Fruit fly (Drosophila melanogaster) whole organism, pupa: ENCODE results near the gene CG9586.
A peak's percentile ranks its signal among the peaks of the same experiment; 100 is the strongest.

ENCODE experiments used
- CG10348 ChIP-seq: fragments of 200-800 bp; sonication (Bioruptor generic); IDR thresholded peaks from 2 replicates; pipeline ENCODE4 v1.3.6; 2022; ENCODE audit warnings: missing biosample characterization, missing genetic modification characterization
- CG12605 ChIP-seq: fragments of 200-800 bp; sonication (Bioruptor generic); IDR thresholded peaks from 2 replicates; pipeline ENCODE4 v1.3.6; 2022; ENCODE audit warnings: missing biosample characterization, missing genetic modification characterization
- CG13204 ChIP-seq: fragments of 200-800 bp; sonication (Bioruptor generic); optimal IDR thresholded peaks from 2 replicates; lab custom pipeline; 2018; ENCODE audit warnings: missing biosample characterization, mild to moderate bottlenecking, missing genetic modification characterization, moderate library complexity
- CG14655 ChIP-seq: fragments of 200-800 bp; sonication (Bioruptor generic); optimal IDR thresholded peaks from 3 replicates; lab custom pipeline; 2017; ENCODE audit warnings: mild to moderate bottlenecking, missing biosample characterization, missing genetic modification reagents, missing genetic modification characterization
- CG15710 ChIP-seq: fragments of 200-800 bp; sonication (Bioruptor generic); optimal IDR thresholded peaks from 2 replicates; lab custom pipeline; 2018; ENCODE audit warnings: missing biosample characterization, mild to moderate bottlenecking, missing genetic modification characterization, moderate library complexity
- CG17806 ChIP-seq: fragments of 200-800 bp; sonication (Bioruptor generic); optimal IDR thresholded peaks from 2 replicates; lab custom pipeline; 2018; ENCODE audit warnings: missing biosample characterization, mild to moderate bottlenecking, missing genetic modification characterization, moderate library complexity
- CG32121 ChIP-seq: fragments of 200-800 bp; sonication (Bioruptor generic); IDR thresholded peaks from 2 replicates; pipeline ENCODE4 v1.3.6; 2022; ENCODE audit warnings: missing biosample characterization, missing genetic modification characterization
- CG34367 ChIP-seq: fragments of 200-800 bp; sonication (Bioruptor generic); optimal IDR thresholded peaks from 2 replicates; lab custom pipeline; 2018; ENCODE audit warnings: missing biosample characterization, mild to moderate bottlenecking, missing genetic modification characterization
- CG4496 ChIP-seq: fragments of 200-800 bp; sonication (Bioruptor generic); IDR thresholded peaks from 3 replicates; pipeline ENCODE4 v1.3.6; 2022; ENCODE audit warnings: missing biosample characterization, missing genetic modification characterization
- CG8159 ChIP-seq: fragments of 200-800 bp; sonication (Bioruptor generic); optimal IDR thresholded peaks from 3 replicates; lab custom pipeline; 2018; ENCODE audit warnings: missing biosample characterization, mild to moderate bottlenecking, missing genetic modification characterization, moderate library complexity
- CG8301 ChIP-seq: fragments of 200-800 bp; sonication (Bioruptor generic); optimal IDR thresholded peaks from 2 replicates; lab custom pipeline; 2018; ENCODE audit warnings: missing biosample characterization, mild to moderate bottlenecking, missing genetic modification characterization
- CG9948 ChIP-seq: fragments of 200-800 bp; sonication (Bioruptor generic); optimal IDR thresholded peaks from 2 replicates; lab custom pipeline; 2018; ENCODE audit warnings: missing biosample characterization, mild to moderate bottlenecking, missing genetic modification characterization, moderate library complexity
- D1 ChIP-seq: fragments of 200-800 bp; sonication (Bioruptor generic); optimal IDR thresholded peaks from 2 replicates; lab custom pipeline; 2018; ENCODE audit warnings: missing biosample characterization, mild to moderate bottlenecking, missing genetic modification characterization, moderate library complexity
- EcR ChIP-seq: fragments of 200-800 bp; sonication (Bioruptor generic); optimal IDR thresholded peaks from 3 replicates; lab custom pipeline; 2019; ENCODE audit warnings: missing biosample characterization, missing genetic modification characterization, mild to moderate bottlenecking, moderate library complexity, missing genetic modification reagents
- Ets98B ChIP-seq: fragments of 200-800 bp; sonication (Bioruptor generic); IDR thresholded peaks from 2 replicates; pipeline ENCODE4 v1.3.6; 2022; ENCODE audit warnings: missing biosample characterization, missing genetic modification characterization
- Pif1A ChIP-seq: fragments of 200-800 bp; sonication (Bioruptor generic); optimal IDR thresholded peaks from 3 replicates; lab custom pipeline; 2016; ENCODE audit warnings: missing biosample characterization, missing genetic modification characterization
- Pif1B ChIP-seq: fragments of 200-800 bp; sonication (Bioruptor generic); optimal IDR thresholded peaks from 3 replicates; lab custom pipeline; 2016; ENCODE audit warnings: missing biosample characterization, missing genetic modification characterization
- Snoo ChIP-seq: fragments of 200-800 bp; sonication (Bioruptor generic); optimal IDR thresholded peaks from 3 replicates; lab custom pipeline; 2017; ENCODE audit warnings: missing biosample characterization, mild to moderate bottlenecking, missing genetic modification characterization, inconsistent platforms
- fd96Ca ChIP-seq: fragments of 200-800 bp; sonication (Bioruptor generic); IDR thresholded peaks from 3 replicates; pipeline ENCODE4 v1.3.6; 2022; ENCODE audit warnings: missing biosample characterization, missing genetic modification characterization
- gl ChIP-seq: fragments of 200-800 bp; sonication (Bioruptor generic); optimal IDR thresholded peaks from 2 replicates; lab custom pipeline; 2018; ENCODE audit warnings: missing biosample characterization, mild to moderate bottlenecking, missing genetic modification characterization
- rn ChIP-seq: fragments of 200-800 bp; sonication (Bioruptor generic); IDR thresholded peaks from 2 replicates; pipeline ENCODE4 v1.3.6; 2022; ENCODE audit warnings: missing biosample characterization, missing genetic modification characterization

CG9586 gene

dm6 chr2L:9207133-9207532, 40.8 kb upstream of the CG9586 start:
- peak; percentile 87; the same call in 2 of the 3 replicates for TF ChIP-seq CG4496 (GFP tag; lab: Robert Waterston, UW)
- peak; percentile 64 for TF ChIP-seq CG8159 (tag; lab: Kevin White, UChicago)
- no peak for TF ChIP-seq D1 (tag; lab: Kevin White, UChicago)
- TF ChIP-seq CG10348 (GFP tag; lab: Robert Waterston, UW) = peak; percentile 74; the same call in 1 of the 2 replicates
- peak; percentile 71 for TF ChIP-seq Pif1B (GFP tag; lab: Kevin White, UChicago)
- peak; percentile 79 for TF ChIP-seq CG9948
- TF ChIP-seq EcR = no peak
- peak; percentile 56 for TF ChIP-seq Pif1A (GFP tag; lab: Kevin White, UChicago)
- TF ChIP-seq CG8301 (tag; lab: Kevin White, UChicago) = peak; percentile 91
- TF ChIP-seq rn (GFP tag; lab: Robert Waterston, UW) = peak; percentile 45
- TF ChIP-seq CG14655 (GFP tag; lab: Kevin White, UChicago) = peak; percentile 94
- TF ChIP-seq CG32121 (GFP tag; lab: Robert Waterston, UW) = peak; percentile 87
- peak; percentile 9 for TF ChIP-seq CG15710 (tag; lab: Kevin White, UChicago)
- peak; percentile 77 for TF ChIP-seq CG12605 (GFP tag; lab: Robert Waterston, UW)
- TF ChIP-seq Ets98B (GFP tag; lab: Robert Waterston, UW) = peak; percentile 77
- peak; percentile 4 for TF ChIP-seq CG34367 (tag; lab: Kevin White, UChicago)
- peak; percentile 59 for TF ChIP-seq CG17806 (tag; lab: Kevin White, UChicago)
- TF ChIP-seq CG13204 (GFP tag; lab: Kevin White, UChicago) = no peak
- no peak; the same call in 2 of the 3 replicates for TF ChIP-seq fd96Ca
- peak; percentile 5 for TF ChIP-seq Snoo (tag; lab: Kevin White, UChicago)
- no peak for TF ChIP-seq gl (tag; lab: Kevin White, UChicago)

DNA sequence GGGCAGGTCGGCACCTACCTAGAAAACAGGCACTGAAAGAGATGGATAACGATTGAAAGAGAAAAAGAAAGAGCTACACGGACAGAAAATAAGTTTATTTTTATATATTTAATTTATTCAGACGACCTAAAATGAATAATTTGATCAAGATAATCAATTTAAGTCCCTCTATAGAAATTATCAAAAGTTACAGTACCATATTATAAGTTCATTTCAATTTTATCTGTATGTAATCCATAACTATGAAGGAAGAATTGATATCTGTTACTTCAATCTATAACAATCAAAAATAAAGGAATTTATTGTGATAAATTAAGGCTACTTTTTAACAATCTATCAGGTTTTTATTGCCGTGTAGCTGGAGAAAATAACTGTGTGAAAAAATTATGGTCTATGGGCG, 40.1 kb upstream of the CG9586 start:
- no peak for TF ChIP-seq Snoo (tag; lab: Kevin White, UChicago)
- peak; percentile 5 for TF ChIP-seq D1 (tag; lab: Kevin White, UChicago)
- no peak for TF ChIP-seq fd96Ca
- peak; percentile 48 for TF ChIP-seq CG15710 (tag; lab: Kevin White, UChicago)
- TF ChIP-seq CG12605 (GFP tag; lab: Robert Waterston, UW) = peak; percentile 62
- peak; percentile 14 for TF ChIP-seq CG34367 (tag; lab: Kevin White, UChicago)
- peak; percentile 74 for TF ChIP-seq CG4496 (GFP tag; lab: Robert Waterston, UW)
- TF ChIP-seq rn (GFP tag; lab: Robert Waterston, UW) = peak; percentile 77
- no peak for TF ChIP-seq Pif1B (GFP tag; lab: Kevin White, UChicago)
- peak; percentile 73 for TF ChIP-seq CG17806 (tag; lab: Kevin White, UChicago)
- peak; percentile 52 for TF ChIP-seq Ets98B (GFP tag; lab: Robert Waterston, UW)
- peak; percentile 81 for TF ChIP-seq CG9948
- TF ChIP-seq CG10348 (GFP tag; lab: Robert Waterston, UW) = no peak
- peak; percentile 88 for TF ChIP-seq CG8301 (tag; lab: Kevin White, UChicago)
- TF ChIP-seq CG8159 (tag; lab: Kevin White, UChicago) = peak; percentile 73
- peak; percentile 88 for TF ChIP-seq CG14655 (GFP tag; lab: Kevin White, UChicago)
- TF ChIP-seq CG32121 (GFP tag; lab: Robert Waterston, UW) = peak; percentile 84
- no peak for TF ChIP-seq EcR
- TF ChIP-seq Pif1A (GFP tag; lab: Kevin White, UChicago) = peak; percentile 9
- no peak for TF ChIP-seq CG13204 (GFP tag; lab: Kevin White, UChicago)

- TF ChIP-seq EcR = peak; percentile 96
- peak; percentile 57 for TF ChIP-seq CG8159 (tag; lab: Kevin White, UChicago)
- peak; percentile 46 for TF ChIP-seq CG34367 (tag; lab: Kevin White, UChicago)
- TF ChIP-seq fd96Ca = peak; percentile 95
- peak; percentile 83 for TF ChIP-seq gl (tag; lab: Kevin White, UChicago)
- TF ChIP-seq CG4496 (GFP tag; lab: Robert Waterston, UW) = peak; percentile 84
- TF ChIP-seq CG9948 = peak; percentile 15
- peak; percentile 40 for TF ChIP-seq CG8301 (tag; lab: Kevin White, UChicago)
- TF ChIP-seq CG17806 (tag; lab: Kevin White, UChicago) = no peak
- peak; percentile 95 for TF ChIP-seq CG32121 (GFP tag; lab: Robert Waterston, UW)
- TF ChIP-seq CG13204 (GFP tag; lab: Kevin White, UChicago) = peak; percentile 79
- no peak for TF ChIP-seq CG10348 (GFP tag; lab: Robert Waterston, UW)
- TF ChIP-seq CG15710 (tag; lab: Kevin White, UChicago) = peak; percentile 58
- TF ChIP-seq Pif1A (GFP tag; lab: Kevin White, UChicago) = peak; percentile 55
- peak; percentile 53 for TF ChIP-seq Snoo (tag; lab: Kevin White, UChicago)
- TF ChIP-seq Ets98B (GFP tag; lab: Robert Waterston, UW) = peak; percentile 97
- no peak for TF ChIP-seq D1 (tag; lab: Kevin White, UChicago)
- TF ChIP-seq CG12605 (GFP tag; lab: Robert Waterston, UW) = peak; percentile 95
- TF ChIP-seq Pif1B (GFP tag; lab: Kevin White, UChicago) = peak; percentile 72
- TF ChIP-seq CG14655 (GFP tag; lab: Kevin White, UChicago) = peak; percentile 57
- TF ChIP-seq rn (GFP tag; lab: Robert Waterston, UW) = no peak
Observed at dm6 chr2L:9205133-9205615, 38.9 kb upstream of the CG9586 start.

DNA sequence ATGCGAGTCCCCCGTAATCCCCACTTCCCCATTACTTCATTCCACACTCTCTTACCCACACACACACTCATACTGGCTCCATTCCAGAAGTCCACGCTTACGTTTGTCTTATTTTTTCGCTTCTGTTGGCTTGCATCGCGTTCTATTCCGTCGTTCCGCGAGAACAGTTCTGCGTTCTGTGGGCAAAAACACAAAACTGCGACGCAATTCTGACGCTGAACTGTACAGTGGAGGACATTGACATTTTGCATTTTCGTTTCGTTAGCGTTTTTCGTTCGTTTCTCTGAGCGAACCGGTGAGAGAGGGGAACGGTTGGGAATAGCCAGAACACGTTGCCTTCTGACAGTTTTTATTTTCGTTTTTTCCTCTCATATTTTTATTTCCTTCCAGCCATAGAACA, 37.1 kb upstream of the CG9586 start:
- no peak for TF ChIP-seq rn (GFP tag; lab: Robert Waterston, UW)
- TF ChIP-seq Pif1B (GFP tag; lab: Kevin White, UChicago) = peak; percentile 65
- peak; percentile 7 for TF ChIP-seq CG8301 (tag; lab: Kevin White, UChicago)
- TF ChIP-seq D1 (tag; lab: Kevin White, UChicago) = no peak
- TF ChIP-seq CG8159 (tag; lab: Kevin White, UChicago) = peak; percentile 16
- TF ChIP-seq Pif1A (GFP tag; lab: Kevin White, UChicago) = peak; percentile 42
- TF ChIP-seq Ets98B (GFP tag; lab: Robert Waterston, UW) = peak; percentile 75; the same call in 1 of the 2 replicates
- peak; percentile 70 for TF ChIP-seq CG12605 (GFP tag; lab: Robert Waterston, UW)
- peak; percentile 83 for TF ChIP-seq gl (tag; lab: Kevin White, UChicago)
- peak; percentile 66 for TF ChIP-seq CG32121 (GFP tag; lab: Robert Waterston, UW)
- TF ChIP-seq CG4496 (GFP tag; lab: Robert Waterston, UW) = peak; percentile 62; the same call in 2 of the 3 replicates
- peak; percentile 68 for TF ChIP-seq CG13204 (GFP tag; lab: Kevin White, UChicago)
- TF ChIP-seq EcR = peak; percentile 99
- no peak for TF ChIP-seq Snoo (tag; lab: Kevin White, UChicago)
- peak; percentile 10 for TF ChIP-seq CG9948
- peak; percentile 49 for TF ChIP-seq CG14655 (GFP tag; lab: Kevin White, UChicago)
- no peak for TF ChIP-seq CG34367 (tag; lab: Kevin White, UChicago)
- TF ChIP-seq CG17806 (tag; lab: Kevin White, UChicago) = no peak
- peak; percentile 32 for TF ChIP-seq CG15710 (tag; lab: Kevin White, UChicago)
- no peak for TF ChIP-seq CG10348 (GFP tag; lab: Robert Waterston, UW)
- peak; percentile 77; the same call in 2 of the 3 replicates for TF ChIP-seq fd96Ca
